Fruit fly (Drosophila melanogaster) whole organism, embryonic: ENCODE data around the gene CG8128.

Experiments
- Ada2b ChIP-seq: fragments of 200-800 bp; sonication (Bioruptor generic); IDR thresholded peaks from 2 replicates; pipeline ENCODE4 v1.3.6; 2022; ENCODE audit warnings: missing biosample characterization, missing genetic modification characterization
- Atf6 ChIP-seq: fragments of 200-800 bp; sonication (Bioruptor generic); IDR thresholded peaks from 2 replicates; pipeline ENCODE4 v1.3.6; 2022; ENCODE audit warnings: missing biosample characterization, missing genetic modification characterization
- BtbVII ChIP-seq: fragments of 200-800 bp; sonication (Bioruptor generic); optimal IDR thresholded peaks from 3 replicates; lab custom pipeline; 2017; ENCODE audit warnings: missing biosample characterization, mild to moderate bottlenecking, missing genetic modification characterization
- CG11085 ChIP-seq: fragments of 200-800 bp; sonication (Bioruptor generic); IDR thresholded peaks from 2 replicates; pipeline ENCODE4 v1.3.6; 2022; ENCODE audit warnings: missing biosample characterization, missing genetic modification characterization
- CG11695 ChIP-seq: fragments of 200-800 bp; sonication (Bioruptor generic); IDR thresholded peaks from 3 replicates; pipeline ENCODE4 v1.3.6; 2022; ENCODE audit warnings: missing biosample characterization, missing genetic modification characterization
- CG12071 ChIP-seq: fragments of 200-800 bp; sonication (Bioruptor generic); optimal IDR thresholded peaks from 3 replicates; lab custom pipeline; 2018; ENCODE audit warnings: missing biosample characterization, mild to moderate bottlenecking, missing genetic modification characterization
- CG13123 ChIP-seq: fragments of 200-800 bp; sonication (Bioruptor generic); optimal IDR thresholded peaks from 2 replicates; lab custom pipeline; 2016; ENCODE audit warnings: missing biosample characterization, missing genetic modification characterization
- CG15479 ChIP-seq: fragments of 200-800 bp; sonication (Bioruptor generic); optimal IDR thresholded peaks from 3 replicates; lab custom pipeline; 2019; ENCODE audit warnings: missing biosample characterization, mild to moderate bottlenecking, missing genetic modification characterization, moderate library complexity
- CG15601 ChIP-seq: fragments of 200-800 bp; sonication (Bioruptor generic); optimal IDR thresholded peaks from 3 replicates; lab custom pipeline; 2019; ENCODE audit warnings: missing biosample characterization, mild to moderate bottlenecking, missing genetic modification characterization, moderate library complexity
- CG17361 ChIP-seq: fragments of 200-800 bp; sonication (Bioruptor generic); IDR thresholded peaks from 3 replicates; pipeline ENCODE4 v1.3.6; 2022; ENCODE audit warnings: missing biosample characterization, missing genetic modification characterization
- CG17612 ChIP-seq: fragments of 200-800 bp; sonication (Bioruptor generic); IDR thresholded peaks from 2 replicates; pipeline ENCODE4 v1.3.6; 2022; ENCODE audit warnings: missing biosample characterization, missing genetic modification characterization
- CG3847 ChIP-seq: fragments of 200-800 bp; sonication (Bioruptor generic); IDR thresholded peaks from 2 replicates; pipeline ENCODE4 v1.3.6; 2022; ENCODE audit warnings: missing biosample characterization, missing genetic modification characterization
- CG43689 ChIP-seq: fragments of 200-800 bp; sonication (Bioruptor generic); IDR thresholded peaks from 2 replicates; pipeline ENCODE4 v1.3.6; 2022; ENCODE audit warnings: missing biosample characterization, missing genetic modification characterization
- CG4617 ChIP-seq: fragments of 200-800 bp; sonication (Bioruptor generic); optimal IDR thresholded peaks from 3 replicates; lab custom pipeline; 2016; ENCODE audit warnings: missing biosample characterization, missing genetic modification characterization, borderline replicate concordance
- CG6765 ChIP-seq: fragments of 200-800 bp; sonication (Bioruptor generic); optimal IDR thresholded peaks from 3 replicates; lab custom pipeline; 2017; ENCODE audit warnings: missing biosample characterization, mild to moderate bottlenecking, missing genetic modification characterization
- CG8089 ChIP-seq: fragments of 200-800 bp; sonication (Bioruptor generic); optimal IDR thresholded peaks from 3 replicates; lab custom pipeline; 2016; ENCODE audit warnings: missing biosample characterization, missing genetic modification characterization
- CG8388 ChIP-seq: fragments of 200-800 bp; sonication (Bioruptor generic); optimal IDR thresholded peaks from 2 replicates; lab custom pipeline; 2019; ENCODE audit warnings: missing biosample characterization, mild to moderate bottlenecking, missing genetic modification characterization, moderate library complexity
- Dref ChIP-seq: fragments of 200-800 bp; sonication (Bioruptor generic); IDR thresholded peaks from 2 replicates; pipeline ENCODE4 v1.3.6; 2022; ENCODE audit warnings: missing biosample characterization, missing genetic modification characterization
- ERR ChIP-seq: fragments of 200-800 bp; sonication (Bioruptor generic); optimal IDR thresholded peaks from 2 replicates; lab custom pipeline; 2016; ENCODE audit warnings: missing biosample characterization, missing genetic modification characterization
- Jarid2 ChIP-seq: fragments of 200-800 bp; sonication (Bioruptor generic); optimal IDR thresholded peaks from 3 replicates; lab custom pipeline; 2017; ENCODE audit warnings: mild to moderate bottlenecking, missing biosample characterization, missing genetic modification reagents, missing genetic modification characterization
- MTF-1 ChIP-seq: fragments of 200-800 bp; sonication (Bioruptor generic); optimal IDR thresholded peaks from 2 replicates; lab custom pipeline; 2018; ENCODE audit warnings: missing biosample characterization, mild to moderate bottlenecking, missing genetic modification characterization, borderline replicate concordance
- Oaz ChIP-seq: fragments of 200-800 bp; sonication (Bioruptor generic); IDR thresholded peaks from 2 replicates; pipeline ENCODE4 v1.3.6; 2022; ENCODE audit warnings: missing biosample characterization, missing genetic modification characterization
- Oli ChIP-seq: fragments of 200-800 bp; sonication (Bioruptor generic); optimal IDR thresholded peaks from 2 replicates; lab custom pipeline; 2018; ENCODE audit warnings: missing biosample characterization, mild to moderate bottlenecking, missing genetic modification characterization, moderate library complexity
- TFAM ChIP-seq: fragments of 200-800 bp; sonication (Bioruptor generic); optimal IDR thresholded peaks from 2 replicates; lab custom pipeline; 2017; ENCODE audit warnings: missing biosample characterization, missing genetic modification characterization, inconsistent platforms
- YL-1 ChIP-seq: fragments of 200-800 bp; sonication (Bioruptor generic); optimal IDR thresholded peaks from 3 replicates; lab custom pipeline; 2017; ENCODE audit warnings: missing biosample characterization, mild to moderate bottlenecking, missing genetic modification characterization
- ac ChIP-seq: fragments of 200-800 bp; sonication (Bioruptor generic); optimal IDR thresholded peaks from 3 replicates; lab custom pipeline; 2017; ENCODE audit warnings: missing biosample characterization, mild to moderate bottlenecking, missing genetic modification characterization
- amos ChIP-seq: fragments of 200-800 bp; sonication (Bioruptor generic); IDR thresholded peaks from 2 replicates; pipeline ENCODE4 v1.3.6; 2022; ENCODE audit warnings: missing biosample characterization, missing genetic modification characterization; ENCODE audit not compliant: partially characterized antibody
- cwo ChIP-seq: fragments of 200-800 bp; sonication (Bioruptor generic); optimal IDR thresholded peaks from 3 replicates; lab custom pipeline; 2017; ENCODE audit warnings: missing biosample characterization, missing genetic modification characterization, mild to moderate bottlenecking, moderate library complexity, missing genetic modification reagents
- dysf ChIP-seq: fragments of 200-800 bp; sonication (Bioruptor generic); IDR thresholded peaks from 3 replicates; pipeline ENCODE4 v1.3.6; 2022; ENCODE audit warnings: missing biosample characterization, missing genetic modification characterization
- grau ChIP-seq: fragments of 200-800 bp; optimal IDR thresholded peaks from 3 replicates; lab custom pipeline; 2019; ENCODE audit warnings: missing biosample characterization, mild to moderate bottlenecking, missing genetic modification characterization, moderate library complexity
- hb ChIP-seq: fragments of 200-800 bp; sonication (Bioruptor generic); IDR thresholded peaks from 3 replicates; pipeline ENCODE4 v1.3.6; 2022; ENCODE audit warnings: missing biosample characterization, missing genetic modification characterization; ENCODE audit not compliant: partially characterized antibody
- inv ChIP-seq: fragments of 200-800 bp; sonication (Bioruptor generic); IDR thresholded peaks from 2 replicates; pipeline ENCODE4 v1.3.6; 2022; ENCODE audit warnings: missing biosample characterization, missing genetic modification characterization; ENCODE audit not compliant: partially characterized antibody
- knrl ChIP-seq: fragments of 200-800 bp; sonication (Bioruptor generic); IDR thresholded peaks from 3 replicates; pipeline ENCODE4 v1.3.6; 2022; ENCODE audit warnings: missing biosample characterization, missing genetic modification characterization; ENCODE audit not compliant: partially characterized antibody
- luna ChIP-seq: fragments of 200-800 bp; sonication (Bioruptor generic); optimal IDR thresholded peaks from 2 replicates; lab custom pipeline; 2016; ENCODE audit warnings: missing biosample characterization, missing genetic modification characterization
- maf-S ChIP-seq: fragments of 200-800 bp; sonication (Bioruptor generic); optimal IDR thresholded peaks from 2 replicates; lab custom pipeline; 2016; ENCODE audit warnings: missing biosample characterization, missing genetic modification characterization
- mam ChIP-seq: fragments of 200-800 bp; sonication (Bioruptor generic); optimal IDR thresholded peaks from 3 replicates; lab custom pipeline; 2016; ENCODE audit warnings: missing biosample characterization, missing genetic modification characterization
- nerfin-2 ChIP-seq: fragments of 200-800 bp; sonication (Bioruptor generic); IDR thresholded peaks from 2 replicates; pipeline ENCODE4 v1.3.6; 2022; ENCODE audit warnings: missing biosample characterization, missing genetic modification characterization; ENCODE audit not compliant: partially characterized antibody
- nmo ChIP-seq: fragments of 200-800 bp; sonication (Bioruptor generic); optimal IDR thresholded peaks from 2 replicates; lab custom pipeline; 2018; ENCODE audit warnings: missing biosample characterization, mild to moderate bottlenecking, missing genetic modification characterization, moderate library complexity
- ranshi ChIP-seq: fragments of 200-800 bp; sonication (Bioruptor generic); IDR thresholded peaks from 2 replicates; pipeline ENCODE4 v1.3.6; 2022; ENCODE audit warnings: missing biosample characterization, missing genetic modification characterization
- salm ChIP-seq: fragments of 200-800 bp; sonication (Bioruptor generic); optimal IDR thresholded peaks from 2 replicates; lab custom pipeline; 2018; ENCODE audit warnings: missing biosample characterization, mild to moderate bottlenecking, missing genetic modification characterization
- slou ChIP-seq: fragments of 200-800 bp; sonication (Bioruptor generic); optimal IDR thresholded peaks from 3 replicates; lab custom pipeline; 2016; ENCODE audit warnings: missing biosample characterization, missing genetic modification characterization
- sna ChIP-seq: fragments of 200-800 bp; sonication (Bioruptor generic); IDR thresholded peaks from 2 replicates; pipeline ENCODE4 v1.3.6; 2022; ENCODE audit warnings: missing biosample characterization, missing genetic modification characterization; ENCODE audit not compliant: partially characterized antibody
- sob ChIP-seq: fragments of 200-800 bp; sonication (Bioruptor generic); IDR thresholded peaks from 2 replicates; pipeline ENCODE4 v1.3.6; 2022; ENCODE audit warnings: missing biosample characterization, missing genetic modification characterization
- sug ChIP-seq: fragments of 200-800 bp; optimal IDR thresholded peaks from 2 replicates; lab custom pipeline; 2019; ENCODE audit warnings: missing biosample characterization, mild to moderate bottlenecking, missing genetic modification characterization, moderate library complexity
- tna ChIP-seq: fragments of 200-800 bp; sonication (Bioruptor generic); IDR thresholded peaks from 2 replicates; pipeline ENCODE4 v1.3.6; 2022; ENCODE audit warnings: missing biosample characterization, missing genetic modification characterization; ENCODE audit not compliant: partially characterized antibody
- tx ChIP-seq: fragments of 200-800 bp; sonication (Bioruptor generic); optimal IDR thresholded peaks from 2 replicates; lab custom pipeline; 2016; ENCODE audit warnings: missing biosample characterization, missing genetic modification characterization
- unc-4 ChIP-seq: fragments of 200-800 bp; sonication (Bioruptor generic); IDR thresholded peaks from 2 replicates; pipeline ENCODE4 v1.3.6; 2022; ENCODE audit warnings: missing biosample characterization, missing genetic modification characterization; ENCODE audit not compliant: partially characterized antibody
- vfl ChIP-seq: fragments of 200-800 bp; sonication (Bioruptor generic); optimal IDR thresholded peaks from 2 replicates; lab custom pipeline; 2016; ENCODE audit warnings: missing biosample characterization, missing genetic modification characterization

Gene CG8128

DNA sequence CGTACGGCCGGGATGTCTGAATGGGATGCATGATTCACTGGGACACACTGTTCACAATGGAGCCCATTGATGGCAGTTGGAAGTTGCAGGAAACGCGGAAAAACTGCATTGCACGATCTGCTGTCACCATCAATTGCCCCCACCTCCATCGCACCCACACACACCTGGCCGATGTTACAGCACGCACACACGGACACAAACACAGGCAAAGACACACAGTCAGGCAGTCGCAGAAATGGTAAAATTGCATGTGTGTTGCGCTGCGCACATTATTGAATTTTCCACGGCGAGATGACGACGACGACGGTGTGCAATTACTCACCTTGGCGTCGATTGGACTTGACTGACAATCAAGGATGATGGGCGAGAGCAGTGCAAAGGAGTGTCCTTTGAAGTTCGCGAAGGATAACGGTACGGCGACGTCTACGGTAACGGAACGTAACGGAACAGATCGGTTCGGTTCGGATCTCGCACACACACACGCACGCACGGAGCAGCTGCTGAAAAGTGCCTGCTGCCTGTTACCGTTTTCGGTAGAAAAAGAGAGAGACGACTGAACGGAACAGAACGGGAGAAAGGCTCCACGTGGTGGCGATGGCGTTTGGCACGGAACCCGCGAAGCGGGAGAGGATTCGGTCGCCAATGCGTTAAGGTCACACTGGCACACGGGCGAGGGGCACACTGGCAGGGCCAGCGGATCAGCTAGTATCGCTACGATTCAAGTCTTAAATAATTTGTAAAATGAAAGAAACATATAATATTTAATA is 12.9 kb downstream of the CG8128 start, which contains the start of the genes CG9281 and CG15601 (continued):
- TF ChIP-seq CG12071: no peak
- TF ChIP-seq CG6765: peak; percentile 60
- TF ChIP-seq maf-S: no peak
- TF ChIP-seq CG17612 (GFP tag; lab: Robert Waterston, UW): no peak
- peak; percentile 16 for TF ChIP-seq MTF-1 (GFP tag; lab: Kevin White, UChicago)
- no peak for TF ChIP-seq salm (tag; lab: Kevin White, UChicago)
- peak; percentile 63 for TF ChIP-seq CG15601 (tag; lab: Kevin White, UChicago)
- TF ChIP-seq CG3847 (GFP tag; lab: Robert Waterston, UW): peak; percentile 37; the same call in 1 of the 2 replicates
- peak; percentile 7 for TF ChIP-seq grau (tag; lab: Kevin White, UChicago)
- peak; percentile 7 for TF ChIP-seq cwo
- TF ChIP-seq knrl (GFP tag; lab: Robert Waterston, UW): peak; percentile 48; the same call in 1 of the 3 replicates
- TF ChIP-seq tx: no peak
- no peak for TF ChIP-seq CG43689 (GFP tag; lab: Robert Waterston, UW)
- TF ChIP-seq Ada2b (GFP tag; lab: Robert Waterston, UW): no peak
- no peak for TF ChIP-seq vfl
- no peak for TF ChIP-seq inv (GFP tag; lab: Robert Waterston, UW)
- TF ChIP-seq slou (GFP tag; lab: Kevin White, UChicago): no peak
- TF ChIP-seq CG13123 (GFP tag; lab: Kevin White, UChicago): no peak
- TF ChIP-seq CG11695 (GFP tag; lab: Robert Waterston, UW): no peak
- no peak for TF ChIP-seq TFAM (GFP tag; lab: Kevin White, UChicago)
- TF ChIP-seq BtbVII: peak; percentile 2
- no peak for TF ChIP-seq tna (GFP tag; lab: Robert Waterston, UW)
- TF ChIP-seq nerfin-2 (GFP tag; lab: Robert Waterston, UW): no peak
- peak; percentile 50 for TF ChIP-seq amos
- TF ChIP-seq nmo (GFP tag; lab: Kevin White, UChicago): peak; percentile 42
- TF ChIP-seq CG15479 (GFP tag; lab: Kevin White, UChicago): peak; percentile 96
- TF ChIP-seq CG8089 (GFP tag; lab: Kevin White, UChicago): no peak
- TF ChIP-seq ERR: no peak
- peak; percentile 77 for TF ChIP-seq YL-1 (GFP tag; lab: Kevin White, UChicago)
- TF ChIP-seq sob: peak; percentile 42; the same call in 1 of the 2 replicates
- no peak for TF ChIP-seq hb (GFP tag; lab: Robert Waterston, UW)
- TF ChIP-seq CG8388 (GFP tag; lab: Kevin White, UChicago): no peak
- TF ChIP-seq CG11085 (GFP tag; lab: Robert Waterston, UW): no peak
- TF ChIP-seq CG4617 (GFP tag; lab: Kevin White, UChicago): peak; percentile 49
- peak; percentile 6 for TF ChIP-seq ac (GFP tag; lab: Kevin White, UChicago)
- no peak for TF ChIP-seq Oaz
- no peak for TF ChIP-seq luna (GFP tag; lab: Kevin White, UChicago)
- no peak for TF ChIP-seq ranshi (GFP tag; lab: Robert Waterston, UW)
- no peak; the same call in 1 of the 2 replicates for TF ChIP-seq Atf6
- TF ChIP-seq dysf (GFP tag; lab: Robert Waterston, UW): peak; percentile 32; the same call in 1 of the 3 replicates
- no peak for TF ChIP-seq Jarid2 (GFP tag; lab: Kevin White, UChicago)
- 0 out of 3 replicates have a peak, but pooled peaks have one; percentile 36 for TF ChIP-seq CG17361 (GFP tag; lab: Robert Waterston, UW)
- TF ChIP-seq sug (tag; lab: Kevin White, UChicago): peak; percentile 9
- TF ChIP-seq Dref (GFP tag; lab: Robert Waterston, UW): peak; percentile 50
- TF ChIP-seq Oli (tag; lab: Kevin White, UChicago): no peak
- peak; percentile 31; the same call in 1 of the 2 replicates for TF ChIP-seq sna (GFP tag; lab: Robert Waterston, UW)
- TF ChIP-seq unc-4 (GFP tag; lab: Robert Waterston, UW): 0 out of 2 replicates have a peak, but pooled peaks have one; percentile 9
- TF ChIP-seq mam (GFP tag; lab: Kevin White, UChicago): no peak
